Worm (Caenorhabditis elegans): ENCODE measurements around the gene K06H6.1.

Gene K06H6.1

DNA sequence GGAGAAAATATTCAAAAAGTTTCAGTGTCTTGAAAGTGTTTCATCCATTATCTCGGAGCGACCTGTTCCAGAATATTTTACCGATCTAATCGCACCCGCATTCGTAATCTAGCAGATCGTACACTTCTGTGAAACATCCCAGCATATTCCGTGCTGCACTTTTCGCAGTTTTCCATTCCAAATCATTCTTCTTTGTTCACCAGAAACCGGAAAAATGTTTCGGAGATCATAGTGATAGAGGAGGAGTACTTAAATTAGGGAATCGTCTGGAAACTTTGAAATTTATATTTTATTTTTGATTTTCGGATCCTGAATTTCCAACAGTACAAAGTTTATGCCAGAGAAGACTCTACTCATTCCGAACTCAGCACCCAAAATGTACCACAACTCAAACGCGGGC is 2.4 kb upstream of the K06H6.1 start, which contains the start of gene K06H6.2:
K06H6.2 (plus strand) TSS at position 301 of the 400 bp plus-strand sequence.
- TF ChIP-seq unc-62 (GFP tag; optimal IDR thresholded peaks at IDR 0.05) = no peak

DNA sequence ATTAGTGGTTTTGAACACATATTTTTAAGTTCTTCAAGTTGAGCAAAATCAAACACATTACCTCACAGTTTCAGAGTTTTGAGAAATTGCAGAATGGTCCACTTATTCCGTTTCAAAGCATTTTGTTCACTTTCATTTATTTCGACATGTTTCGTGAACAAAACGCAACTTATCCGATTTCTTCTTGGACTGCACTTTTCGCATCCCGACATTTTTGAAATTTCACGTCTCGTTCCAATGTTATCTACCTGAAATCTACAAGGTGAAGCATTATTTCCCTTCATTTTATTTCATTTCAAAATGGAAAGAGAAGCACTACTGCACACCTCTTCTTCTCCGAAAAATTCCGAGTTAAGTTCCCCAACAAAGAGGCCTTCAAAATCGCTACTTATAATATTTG is 2.3 kb downstream of the K06H6.1 start, which contains the start of gene ZK488.6:
ZK488.6 (plus strand) TSS at position 301 of the 400 bp plus-strand sequence.
- no peak for TF ChIP-seq unc-62 (GFP tag; optimal IDR thresholded peaks at IDR 0.05)

DNA sequence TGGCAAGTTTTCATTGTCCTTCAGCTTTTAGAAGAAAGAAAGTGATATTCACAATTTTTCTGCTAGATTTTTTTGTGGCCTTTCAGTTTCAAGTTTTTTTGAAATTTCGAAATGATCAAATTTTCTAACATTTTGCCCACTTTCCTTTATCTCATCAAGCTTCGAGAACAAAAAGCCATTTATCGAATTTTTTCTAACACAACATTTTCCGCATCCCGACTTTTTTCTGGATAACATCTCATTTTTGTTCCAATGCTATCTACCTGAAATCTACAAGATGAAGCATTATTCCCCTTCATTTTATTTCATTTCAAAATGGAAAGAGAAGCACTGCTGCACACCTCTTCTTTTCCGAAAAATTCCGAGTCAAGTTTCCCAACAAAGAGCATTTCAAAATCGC is 5.0 kb downstream of the K06H6.1 start, which contains the start of gene ZK488.5:
ZK488.5 (plus strand) TSS at position 301 of the 400 bp plus-strand sequence.
- TF ChIP-seq unc-62 (GFP tag; optimal IDR thresholded peaks at IDR 0.05) = no peak

DNA sequence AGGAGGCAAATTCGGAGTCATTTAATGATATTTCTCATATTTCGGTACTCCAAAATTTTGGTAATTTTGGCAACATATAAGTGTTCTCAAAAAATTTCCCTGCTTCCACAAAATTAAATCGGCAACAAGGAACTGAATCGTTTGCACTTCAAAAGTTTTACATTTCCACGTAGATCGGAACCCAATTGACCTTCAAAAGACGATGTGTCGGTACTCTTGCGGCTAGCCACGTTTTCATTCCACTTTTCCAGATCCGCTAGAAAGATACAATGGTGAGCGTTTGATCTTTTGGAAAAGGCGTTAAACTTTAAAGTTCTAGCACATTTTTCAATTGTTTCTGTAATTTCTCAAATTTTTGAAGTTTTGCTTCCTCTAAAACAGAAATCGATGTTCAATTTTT is 9.0 kb downstream of the K06H6.1 start:
- TF ChIP-seq unc-62 (GFP tag; optimal IDR thresholded peaks at IDR 0.05) = no peak

DNA sequence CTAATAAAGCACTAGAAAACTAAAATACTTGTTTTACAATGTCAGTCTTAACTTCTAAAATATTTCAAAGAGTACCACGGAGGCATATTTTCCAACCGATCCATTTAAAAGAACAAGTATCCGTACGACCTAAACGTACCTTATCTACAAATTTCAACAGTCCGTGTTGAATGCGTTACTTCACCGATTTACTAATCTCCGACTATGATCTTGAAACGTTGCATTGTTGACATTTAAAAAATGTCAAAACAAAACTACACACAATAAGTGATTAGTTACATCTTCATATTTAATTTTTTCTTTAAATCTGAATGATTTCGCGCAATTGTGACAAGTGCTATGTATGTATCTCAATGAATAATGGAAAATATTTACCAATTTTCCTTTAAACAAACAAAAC is 9.9 kb downstream of the K06H6.1 start:
- no peak for TF ChIP-seq unc-62 (GFP tag; optimal IDR thresholded peaks at IDR 0.05)

DNA sequence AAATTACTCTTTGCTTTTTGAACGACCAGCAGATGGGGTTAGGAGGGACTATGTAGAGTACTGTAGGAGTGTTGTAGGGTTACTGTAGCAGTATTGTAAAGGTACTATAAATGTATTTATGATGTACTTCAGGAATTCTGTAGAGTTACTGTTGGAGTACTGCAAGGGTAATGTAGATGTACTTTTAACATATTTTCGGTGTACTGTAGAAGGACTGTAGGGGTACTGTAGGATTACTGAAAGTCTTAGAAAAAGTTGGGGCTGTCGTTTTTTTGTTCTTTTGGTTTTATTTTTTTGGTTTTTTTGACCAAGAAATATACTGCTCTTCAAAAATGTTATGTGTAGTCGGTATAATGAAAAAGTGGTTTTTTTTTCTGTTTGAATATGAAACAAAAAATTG is 10.7 kb downstream of the K06H6.1 start:
- TF ChIP-seq unc-62 (GFP tag; optimal IDR thresholded peaks at IDR 0.05) = no peak

DNA sequence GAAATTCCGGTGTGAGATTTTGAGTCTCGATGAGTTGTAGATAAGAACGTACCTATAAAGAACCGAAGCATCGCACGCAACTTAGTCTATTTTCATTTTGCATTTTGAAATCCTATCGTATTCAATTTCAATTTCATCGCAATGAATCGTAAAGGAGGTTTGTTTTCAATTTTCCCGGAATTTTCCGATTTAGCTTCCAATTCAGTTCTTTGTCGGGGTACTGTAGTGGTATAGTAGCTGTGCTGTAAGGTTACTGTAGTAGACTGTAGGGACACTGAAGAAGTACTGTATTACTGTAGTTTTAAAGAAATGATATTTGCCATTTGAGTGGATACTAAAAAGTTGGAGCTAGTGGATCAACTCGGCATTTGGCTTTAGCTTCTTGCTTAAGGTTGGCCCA is 11.9 kb downstream of the K06H6.1 start:
- no peak for TF ChIP-seq unc-62 (GFP tag; optimal IDR thresholded peaks at IDR 0.05)

DNA sequence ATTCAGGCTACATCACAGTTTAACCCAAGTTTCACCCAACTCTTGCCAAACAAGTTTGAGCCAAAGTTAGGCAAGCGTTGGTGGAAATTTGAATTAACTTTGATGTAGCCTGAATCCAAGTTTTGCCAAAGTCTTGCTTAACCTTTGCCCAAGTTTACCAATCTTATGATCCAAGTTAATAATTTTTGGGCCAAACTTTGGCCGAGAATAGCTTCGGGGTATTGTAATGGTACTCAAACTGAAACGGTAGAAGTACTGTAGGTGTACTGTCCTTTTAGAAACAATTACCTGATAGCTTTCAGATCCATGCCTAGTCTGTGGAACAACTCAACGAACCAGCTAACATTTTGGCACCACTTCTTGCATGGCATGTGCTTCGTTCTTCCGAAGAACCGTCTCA is 12.3 kb downstream of the K06H6.1 start, which contains the start of gene nhr-251:
nhr-251 (plus strand) TSS at position 301 of the 400 bp plus-strand sequence.
- TF ChIP-seq unc-62 (GFP tag; optimal IDR thresholded peaks at IDR 0.05) = no peak

DNA sequence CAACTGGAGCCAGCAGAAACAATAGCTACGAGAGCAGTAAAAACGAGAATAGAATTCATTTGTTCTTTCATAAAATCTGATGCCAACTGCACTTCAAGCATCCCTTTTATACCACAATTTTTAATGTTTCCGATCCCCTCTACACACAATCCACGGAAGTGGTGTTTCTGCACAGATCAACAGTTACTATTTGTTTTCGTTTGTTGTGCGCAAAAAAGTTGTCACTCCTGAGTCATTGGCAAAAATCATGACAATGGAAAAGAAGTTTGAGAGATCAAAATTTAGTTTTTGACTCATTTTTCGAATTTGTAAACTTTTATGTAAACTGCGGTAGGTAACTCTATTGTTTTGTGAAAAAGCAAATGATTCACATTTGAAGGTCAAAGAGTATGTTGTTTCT is 16.2 kb downstream of the K06H6.1 start, which contains the start of gene srlf-37:
srlf-37 (minus strand) TSS at position 101 of the 400 bp plus-strand sequence.
- no peak for TF ChIP-seq unc-62 (GFP tag; optimal IDR thresholded peaks at IDR 0.05)

DNA sequence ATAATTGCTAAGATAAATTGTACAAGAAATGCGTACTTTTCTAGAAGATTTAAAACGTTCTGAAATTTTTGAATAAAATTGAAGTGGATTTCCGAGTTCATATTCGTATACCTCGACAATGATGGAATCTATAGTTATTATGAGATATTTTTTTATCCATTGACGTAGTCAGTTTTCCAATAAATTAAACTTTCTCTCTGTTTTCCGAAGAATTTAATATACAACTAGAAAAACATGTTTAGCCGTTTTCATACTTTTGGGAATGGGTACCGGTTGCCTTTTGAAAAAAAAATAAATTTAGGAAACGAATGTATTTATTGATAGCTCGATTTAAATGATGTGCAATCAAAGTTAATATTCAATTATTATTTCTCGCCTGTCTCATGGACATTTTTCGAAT is 20.9 kb downstream of the K06H6.1 start, which contains the start of gene srw-109:
srw-109 (minus strand) TSS at position 101 of the 400 bp plus-strand sequence.
- no peak for TF ChIP-seq unc-62 (GFP tag; optimal IDR thresholded peaks at IDR 0.05)

DNA sequence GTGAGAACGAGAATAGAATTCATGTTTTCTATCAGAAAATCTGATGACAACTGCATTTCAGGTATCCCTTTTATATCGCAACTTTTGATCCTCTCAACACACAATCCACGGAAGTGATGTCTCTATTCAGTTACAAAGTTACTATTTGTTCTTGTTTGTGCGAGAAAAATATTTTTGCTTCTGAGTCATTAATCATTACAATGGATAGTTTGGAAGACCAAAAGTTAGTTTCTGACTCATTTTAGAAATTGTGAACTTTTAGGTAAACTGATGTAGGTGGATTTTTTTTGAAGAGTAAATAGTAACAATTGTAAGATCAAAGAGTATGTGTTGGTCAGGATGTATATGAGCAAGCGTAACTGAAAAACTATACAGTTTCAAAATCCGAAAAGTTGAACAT is 21.8 kb downstream of the K06H6.1 start, which contains the start of gene srlf-36:
srlf-36 (minus strand) TSS at position 101 of the 400 bp plus-strand sequence.
- no peak for TF ChIP-seq unc-62 (GFP tag; optimal IDR thresholded peaks at IDR 0.05)

DNA sequence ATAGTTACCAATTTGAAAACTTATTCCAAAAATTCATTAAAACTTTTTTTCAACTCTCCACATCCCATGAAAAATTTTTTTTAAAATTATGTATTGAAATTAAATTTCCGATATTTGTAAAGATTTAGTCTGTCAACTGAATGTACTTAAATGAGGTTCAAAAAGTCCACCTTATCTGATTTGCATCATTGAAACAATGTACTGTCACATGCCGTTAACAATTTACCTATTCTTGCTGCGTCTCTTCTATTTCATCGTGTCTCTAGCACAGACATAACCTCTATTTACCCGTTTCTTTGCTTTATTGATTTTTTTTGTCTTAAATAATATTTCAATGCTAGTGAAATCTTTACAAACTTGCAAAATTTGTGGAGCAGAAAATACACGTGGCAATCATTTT is 22.3 kb downstream of the K06H6.1 start, which contains the start of gene nhr-90:
nhr-90 (plus strand) TSS at position 296 of the 400 bp plus-strand sequence.
- TF ChIP-seq unc-62 (GFP tag; optimal IDR thresholded peaks at IDR 0.05) = no peak

DNA sequence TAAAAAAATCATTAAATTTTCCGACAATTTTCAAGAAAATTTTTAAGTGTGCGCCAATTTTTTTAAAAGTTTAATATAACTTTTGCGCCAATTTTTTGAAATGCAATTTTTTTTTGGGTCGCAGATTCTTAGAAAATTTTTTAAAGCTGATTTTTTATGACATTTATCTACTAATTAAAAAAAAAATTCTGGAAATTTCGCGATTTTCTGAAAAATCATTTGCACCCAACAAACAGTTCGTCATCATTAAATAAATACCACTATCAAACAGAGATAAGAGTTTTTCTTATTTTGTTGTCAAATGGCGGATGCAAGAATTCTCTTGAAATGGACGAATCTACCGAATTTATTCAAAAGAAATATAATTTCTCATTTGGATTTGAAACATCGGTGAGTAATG is 27.4 kb downstream of the K06H6.1 start, which contains the start of gene F48G7.13:
F48G7.13 (plus strand) TSS at position 301 of the 400 bp plus-strand sequence.
- TF ChIP-seq unc-62 (GFP tag; optimal IDR thresholded peaks at IDR 0.05) = no peak

DNA sequence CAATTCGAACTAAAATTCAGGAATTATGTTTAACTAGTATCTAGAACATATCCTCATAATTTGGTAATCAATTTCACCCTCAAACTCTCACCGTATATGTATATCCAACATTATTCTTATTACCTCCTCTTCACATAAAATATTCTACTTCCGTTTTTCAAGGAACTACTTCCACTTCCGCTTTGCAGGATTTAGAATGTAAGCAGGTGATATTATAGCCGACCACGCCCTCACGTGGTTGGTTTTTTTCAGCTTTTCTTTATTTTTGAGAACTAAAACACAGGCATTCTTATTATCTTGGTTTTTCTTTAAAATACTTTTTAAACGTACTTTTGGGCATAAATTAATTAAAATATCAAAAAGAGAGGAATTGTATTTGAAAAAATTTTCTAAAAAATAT is 30.0 kb downstream of the K06H6.1 start:
- no peak for TF ChIP-seq unc-62 (GFP tag; optimal IDR thresholded peaks at IDR 0.05)

DNA sequence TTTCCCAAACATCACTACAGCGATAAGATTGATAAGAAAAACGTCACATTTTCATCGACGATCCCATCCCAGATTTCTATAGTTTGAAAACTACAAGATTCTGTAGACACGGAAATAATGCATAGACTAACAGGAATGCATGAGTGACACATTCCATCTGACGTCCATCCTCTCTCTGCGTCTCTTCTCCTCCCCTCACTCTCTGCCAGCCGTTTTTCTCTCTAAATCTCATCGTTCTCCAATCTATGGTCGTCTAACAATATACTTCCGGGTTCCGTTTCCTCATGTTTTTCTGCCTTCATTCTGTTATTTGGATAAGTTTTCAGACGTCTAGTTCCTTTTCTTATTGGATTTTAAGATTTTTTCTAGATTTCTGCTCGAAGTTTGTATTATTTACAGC is 31.1 kb downstream of the K06H6.1 start, which contains the start of gene F48G7.4:
F48G7.4 (plus strand) TSS at position 400 of the 400 bp plus-strand sequence.
- peak; percentile 31 for TF ChIP-seq unc-62 (GFP tag; optimal IDR thresholded peaks at IDR 0.05)

DNA sequence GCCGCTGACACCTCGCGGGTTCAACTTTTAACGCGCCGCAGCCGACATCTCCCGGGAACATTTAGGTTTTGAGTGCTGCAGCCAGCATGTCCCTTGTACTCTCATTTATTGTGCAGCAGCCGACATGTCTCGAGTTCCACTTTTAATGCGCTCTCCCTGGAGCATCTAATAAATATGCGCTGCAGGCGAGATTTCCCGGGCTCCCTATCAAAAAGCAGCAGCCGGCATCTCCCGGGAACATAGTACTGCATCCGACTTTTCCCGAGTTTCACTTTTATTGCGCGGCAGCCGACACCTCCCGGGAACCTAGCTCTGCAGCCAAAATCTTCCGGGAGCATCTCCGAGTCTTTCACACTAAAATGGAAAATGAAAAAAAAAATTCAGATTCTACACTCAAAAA is 33.1 kb downstream of the K06H6.1 start:
- no peak for TF ChIP-seq unc-62 (GFP tag; optimal IDR thresholded peaks at IDR 0.05)

DNA sequence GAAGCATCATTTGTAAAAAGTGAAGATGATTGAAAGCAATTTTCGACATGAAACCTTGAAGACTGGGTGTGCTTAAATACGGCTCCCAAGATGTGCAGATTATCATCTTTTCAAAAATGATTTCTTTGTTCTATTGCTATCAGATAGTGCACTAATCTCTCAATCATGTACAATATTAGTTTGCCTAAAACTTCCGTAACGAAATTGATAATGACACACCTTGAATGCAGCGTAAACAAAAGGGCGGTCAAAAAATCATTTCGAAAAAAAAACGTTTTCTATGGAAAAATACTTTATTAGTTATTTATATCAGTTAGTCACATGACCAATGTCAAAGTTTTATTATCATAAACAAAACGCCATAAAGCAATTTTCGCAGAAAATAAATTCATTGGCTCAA is 35.0 kb downstream of the K06H6.1 start, which contains the start of gene F48G7.5:
F48G7.5 (minus strand) TSS at position 34 of the 400 bp plus-strand sequence.
- TF ChIP-seq unc-62 (GFP tag; optimal IDR thresholded peaks at IDR 0.05) = no peak
